Worm (Caenorhabditis elegans) whole organism, L2 larva: Measurements from ENCODE around the gene srh-282.
A peak's percentile ranks its signal among the peaks of the same experiment; 100 is the strongest.

Experiments
- C34F6.9 ChIP-seq: fragments of 150-350 bp; optimal IDR thresholded peaks from 2 replicates; lab custom pipeline; 2014; ENCODE audit warnings: missing biosample characterization, missing genetic modification characterization
- F13H6.1 ChIP-seq: sonication (generic microtip); optimal IDR thresholded peaks from 2 replicates; lab custom pipeline; 2016; ENCODE audit warnings: missing genetic modification characterization, missing compliant biosample characterization
- Y55F3AM.14 ChIP-seq: fragments of 200-800 bp; sonication (Bioruptor generic); optimal IDR thresholded peaks from 2 replicates; lab custom pipeline; 2018; ENCODE audit warnings: mild to moderate bottlenecking, missing genetic modification characterization, missing compliant biosample characterization
- aly-2 ChIP-seq: fragments of 150-350 bp; optimal IDR thresholded peaks from 2 replicates; lab custom pipeline; 2014; ENCODE audit warnings: missing biosample characterization, missing genetic modification characterization
- ama-1 ChIP-seq: fragments of 150-350 bp; optimal IDR thresholded peaks from 2 replicates; lab custom pipeline; 2018; ENCODE audit warnings: inconsistent platforms
- blmp-1 ChIP-seq: sonication (generic microtip); optimal IDR thresholded peaks from 2 replicates; lab custom pipeline; 2017; ENCODE audit warnings: missing genetic modification characterization, mild to moderate bottlenecking, missing compliant biosample characterization, antibody characterized with exemption, moderate library complexity; ENCODE audit not compliant: insufficient read depth
- ceh-82 ChIP-seq: fragments of 150-350 bp; optimal IDR thresholded peaks from 2 replicates; lab custom pipeline; 2014; ENCODE audit warnings: missing biosample characterization, missing genetic modification characterization
- crh-2 ChIP-seq: sonication (generic microtip); optimal IDR thresholded peaks from 2 replicates; lab custom pipeline; 2017; ENCODE audit warnings: missing biosample characterization, missing genetic modification characterization
- dmd-4 ChIP-seq: sonication (generic microtip); optimal IDR thresholded peaks from 2 replicates; lab custom pipeline; 2017; ENCODE audit warnings: missing biosample characterization, missing genetic modification characterization
- elt-1 ChIP-seq: fragments of 150-350 bp; optimal IDR thresholded peaks from 2 replicates; lab custom pipeline; 2014; ENCODE audit warnings: missing biosample characterization, missing genetic modification characterization
- elt-3 ChIP-seq: sonication (generic microtip); optimal IDR thresholded peaks from 2 replicates; lab custom pipeline; 2017; ENCODE audit warnings: missing biosample characterization, missing genetic modification characterization
- lin-11 ChIP-seq: fragments of 150-350 bp; sonication (generic microtip); optimal IDR thresholded peaks from 2 replicates; lab custom pipeline; 2014; ENCODE audit warnings: missing biosample characterization, missing genetic modification characterization, inconsistent platforms, mixed read lengths
- lin-13 ChIP-seq: fragments of 150-350 bp; optimal IDR thresholded peaks from 2 replicates; lab custom pipeline; 2014; ENCODE audit warnings: missing biosample characterization, missing genetic modification reagents, missing genetic modification characterization
- lsy-2 ChIP-seq, 2 experiments: fragments of 150-350 bp in 1 of 2; sonication (generic microtip) in 1 of 2; optimal IDR thresholded peaks; 2 replicates each; lab custom pipeline; 2014 to 2017; ENCODE audit warnings: missing biosample characterization in 2 of 2, missing genetic modification characterization in 2 of 2
- mab-5 ChIP-seq: fragments of 150-350 bp; optimal IDR thresholded peaks from 2 replicates; lab custom pipeline; 2014; ENCODE audit warnings: missing biosample characterization, missing genetic modification characterization
- mbf-1 ChIP-seq: sonication (generic microtip); optimal IDR thresholded peaks from 2 replicates; lab custom pipeline; 2017; ENCODE audit warnings: missing biosample characterization, missing genetic modification characterization
- mdl-1 ChIP-seq, 2 experiments: fragments of 150-350 bp in 1 of 2; sonication (generic microtip) in 1 of 2; optimal IDR thresholded peaks; 2 replicates each; lab custom pipeline; 2017; ENCODE audit warnings: missing biosample characterization in 2 of 2, missing genetic modification characterization in 2 of 2
- nhr-10 ChIP-seq: sonication (generic microtip); optimal IDR thresholded peaks from 2 replicates; lab custom pipeline; 2017; ENCODE audit warnings: missing biosample characterization, missing genetic modification characterization
- nhr-129 ChIP-seq: fragments of 150-350 bp; optimal IDR thresholded peaks from 2 replicates; lab custom pipeline; 2014; ENCODE audit warnings: missing biosample characterization, missing genetic modification characterization
- nhr-21 ChIP-seq: fragments of 150-350 bp; optimal IDR thresholded peaks from 2 replicates; lab custom pipeline; 2014; ENCODE audit warnings: missing biosample characterization, missing genetic modification characterization
- nhr-237 ChIP-seq: fragments of 150-350 bp; optimal IDR thresholded peaks from 2 replicates; lab custom pipeline; 2014; ENCODE audit warnings: missing biosample characterization, missing genetic modification characterization
- nhr-25 ChIP-seq: fragments of 150-350 bp; sonication (generic microtip); optimal IDR thresholded peaks from 3 replicates; lab custom pipeline; 2014; ENCODE audit warnings: missing biosample characterization, missing genetic modification characterization
- nhr-6 ChIP-seq: fragments of 150-350 bp; optimal IDR thresholded peaks from 2 replicates; lab custom pipeline; 2014; ENCODE audit warnings: missing biosample characterization, missing genetic modification characterization
- nhr-77 ChIP-seq: fragments of 150-350 bp; optimal IDR thresholded peaks from 2 replicates; lab custom pipeline; 2014; ENCODE audit warnings: missing biosample characterization, missing genetic modification characterization
- peb-1 ChIP-seq: fragments of 150-350 bp; optimal IDR thresholded peaks from 2 replicates; lab custom pipeline; 2014; ENCODE audit warnings: missing biosample characterization, missing genetic modification characterization
- sem-4 ChIP-seq: fragments of 150-350 bp; optimal IDR thresholded peaks from 2 replicates; lab custom pipeline; 2014; ENCODE audit warnings: missing biosample characterization, missing genetic modification reagents, missing genetic modification characterization
- sma-3 ChIP-seq: sonication (generic microtip); optimal IDR thresholded peaks from 2 replicates; lab custom pipeline; 2016; ENCODE audit warnings: missing genetic modification reagents, missing genetic modification characterization, missing compliant biosample characterization
- sma-9 ChIP-seq, 2 experiments: fragments of 150-350 bp in 1 of 2; sonication (generic microtip) in 1 of 2; optimal IDR thresholded peaks; 2 replicates each; lab custom pipeline; 2014 to 2016; ENCODE audit warnings: missing genetic modification characterization in 2 of 2, mild to moderate bottlenecking in 1 of 2, missing biosample characterization in 1 of 2, missing compliant biosample characterization in 1 of 2, missing genetic modification reagents in 1 of 2, moderate library complexity in 1 of 2
- snpc-4 ChIP-seq: fragments of 150-350 bp; optimal IDR thresholded peaks from 2 replicates; lab custom pipeline; 2014; ENCODE audit warnings: missing biosample characterization, missing genetic modification characterization
- unc-39 ChIP-seq: fragments of 150-350 bp; optimal IDR thresholded peaks from 2 replicates; lab custom pipeline; 2014; ENCODE audit warnings: missing biosample characterization, missing genetic modification characterization
- zag-1 ChIP-seq: fragments of 150-350 bp; optimal IDR thresholded peaks from 2 replicates; lab custom pipeline; 2014; ENCODE audit warnings: missing biosample characterization, missing genetic modification characterization
- ztf-1 ChIP-seq: fragments of 200-800 bp; sonication (Bioruptor generic); conservative IDR thresholded peaks from 2 replicates; pipeline ENCODE4 v1.3.6; 2022; ENCODE audit warnings: missing genetic modification characterization, missing compliant biosample characterization
- ztf-11 ChIP-seq: sonication (generic microtip); optimal IDR thresholded peaks from 2 replicates; lab custom pipeline; 2017; ENCODE audit warnings: missing biosample characterization, missing genetic modification characterization
- ztf-4 ChIP-seq: fragments of 150-350 bp; optimal IDR thresholded peaks from 2 replicates; lab custom pipeline; 2014; ENCODE audit warnings: missing biosample characterization, missing genetic modification characterization

Gene srh-282

DNA sequence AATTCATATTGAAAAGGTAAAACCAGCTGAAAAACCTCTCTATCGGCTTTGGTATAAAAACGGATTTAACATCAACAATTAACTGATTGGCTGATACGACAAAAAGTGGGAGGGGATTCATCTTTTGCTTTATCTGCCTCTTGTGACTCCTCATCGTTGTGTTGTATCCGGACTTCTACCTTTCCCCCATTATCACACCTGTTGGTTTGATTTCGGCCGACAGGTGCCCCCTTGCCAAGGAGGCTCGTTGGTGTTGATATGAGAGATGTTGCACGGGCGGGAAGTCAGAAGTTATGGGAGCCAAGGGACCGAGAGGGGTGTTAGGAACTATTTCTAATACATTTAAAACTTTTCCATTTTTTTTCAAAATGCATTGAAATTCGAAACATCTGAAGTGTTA is 41.3 kb upstream of the srh-282 start:
- TF ChIP-seq F13H6.1 (tag; lab: Kevin White, UChicago) (no peak), C34F6.9 (tag; lab: Kevin White, UChicago) (no peak), sem-4 (tag; lab: Kevin White, UChicago) (no peak), unc-39 (tag; lab: Kevin White, UChicago) (no peak), ztf-11 (no peak), ztf-1 (GFP tag; lab: Robert Waterston, UW) (no peak), zag-1 (tag; lab: Kevin White, UChicago) (no peak), nhr-6 (tag; lab: Kevin White, UChicago) (no peak), dmd-4 (tag; lab: Kevin White, UChicago) (no peak), nhr-129 (no peak), ceh-82 (tag; lab: Kevin White, UChicago) (no peak), lin-11 (tag; lab: Kevin White, UChicago) (no peak), nhr-21 (tag; lab: Kevin White, UChicago) (no peak), mdl-1 (tag; optimal IDR thresholded peaks at IDR 0.05; lab: Kevin White, UChicago) (no peak), snpc-4 (tag; lab: Kevin White, UChicago) (no peak), elt-3 (tag; lab: Kevin White, UChicago) (no peak), sma-3 (GFP tag; lab: Kevin White, UChicago) (no peak), mbf-1 (tag; lab: Kevin White, UChicago) (no peak), nhr-77 (tag; lab: Kevin White, UChicago) (no peak)

ce11 chrIV:313615-314014 is 40.4 kb upstream of the srh-282 start, which contains the start of gene snai-1:
TSS of gene snai-1 (minus strand) at chrIV:313715.
- TF ChIP-seq ztf-11: no peak
- no peak for TF ChIP-seq ceh-82 (tag; lab: Kevin White, UChicago)
- TF ChIP-seq lsy-2 (tag; optimal IDR thresholded peaks at IDR 0.05; lab: Kevin White, UChicago): no peak
- TF ChIP-seq nhr-237 (tag; lab: Kevin White, UChicago): no peak
- TF ChIP-seq lin-13 (GFP tag; lab: Kevin White, UChicago): no peak
- no peak for TF ChIP-seq nhr-129
- no peak for TF ChIP-seq elt-1
- TF ChIP-seq ztf-4 (tag; lab: Kevin White, UChicago): no peak
- TF ChIP-seq zag-1 (tag; lab: Kevin White, UChicago): no peak
- no peak for TF ChIP-seq peb-1 (tag; lab: Kevin White, UChicago)
- TF ChIP-seq sma-9 (GFP tag; optimal IDR thresholded peaks at IDR 0.05; lab: Kevin White, UChicago): no peak
- no peak for TF ChIP-seq sma-9 (tag; optimal IDR thresholded peaks at IDR 0.05; lab: Kevin White, UChicago)

ce11 chrIV:309526-309925 is 36.3 kb upstream of the srh-282 start:
- TF ChIP-seq ztf-4 (tag; lab: Kevin White, UChicago) (peak; percentile 10), nhr-10 (tag; lab: Kevin White, UChicago) (no peak), peb-1 (tag; lab: Kevin White, UChicago) (no peak), nhr-6 (tag; lab: Kevin White, UChicago) (peak; percentile 30), Y55F3AM.14 (GFP tag; lab: Kevin White, UChicago) (no peak), mdl-1 (tag; optimal IDR thresholded peaks at IDR 0.05; lab: Kevin White, UChicago) (no peak), ama-1 (lab: Kevin White, UChicago) (no peak), dmd-4 (tag; lab: Kevin White, UChicago) (no peak), mab-5 (tag; lab: Kevin White, UChicago) (no peak), nhr-25 (peak; percentile 81), crh-2 (tag; lab: Kevin White, UChicago) (peak; percentile 64), sma-9 (GFP tag; optimal IDR thresholded peaks at IDR 0.05; lab: Kevin White, UChicago) (peak; percentile 85), sma-9 (tag; optimal IDR thresholded peaks at IDR 0.05; lab: Kevin White, UChicago) (no peak), blmp-1 (tag; lab: Kevin White, UChicago) (peak; percentile 47), aly-2 (tag; lab: Kevin White, UChicago) (no peak), sma-3 (GFP tag; lab: Kevin White, UChicago) (no peak), lsy-2 (tag; optimal IDR thresholded peaks at IDR 0.05; lab: Kevin White, UChicago) (peak in 1 of 2 experiments; percentile 5)

- no peak for TF ChIP-seq mdl-1 (tag; optimal IDR thresholded peaks at IDR 0.05; lab: Kevin White, UChicago)
Observed at ce11 chrIV:307205-307604, 34.0 kb upstream of the srh-282 start, which contains the start of gene swt-1. TSS of gene swt-1 (plus strand) at chrIV:307505.
